Worm (Caenorhabditis elegans): ENCODE data around the gene T05C12.11.

Gene T05C12.11

ce11 chrII:8144543-8144942 lies 25.7 kb downstream of the T05C12.11 start, which contains the start of gene F10B5.2:
Gene F10B5.2, plus strand, starts transcription at chrII:8144762.
- TF ChIP-seq W03F9.2 (tag; optimal IDR thresholded peaks at IDR 0.05) (no peak), him-1 (tag; optimal IDR thresholded peaks at IDR 0.05) (no peak)

- no peak for TF ChIP-seq dao-5 (tag; optimal IDR thresholded peaks at IDR 0.05)
- TF ChIP-seq him-1 (tag; optimal IDR thresholded peaks at IDR 0.05) = no peak
- peak; percentile 76 for TF ChIP-seq W03F9.2 (tag; optimal IDR thresholded peaks at IDR 0.05)
Observed at ce11 chrII:8143278-8143931, 26.9 kb downstream of the T05C12.11 start, which contains the start of the genes ints-11 and rpl-10. Gene ints-11, minus strand, starts transcription at chrII:8143478. Gene rpl-10, plus strand, starts transcription at chrII:8143881.

ce11 chrII:8141135-8141534 lies 29.1 kb downstream of the T05C12.11 start:
- TF ChIP-seq W03F9.2 (tag; optimal IDR thresholded peaks at IDR 0.05) = no peak
- TF ChIP-seq him-1 (tag; optimal IDR thresholded peaks at IDR 0.05) = no peak
- TF ChIP-seq dao-5 (tag; optimal IDR thresholded peaks at IDR 0.05) = no peak

- TF ChIP-seq dao-5 (tag; optimal IDR thresholded peaks at IDR 0.05) = no peak
Observed at ce11 chrII:8138015-8138546, 32.2 kb downstream of the T05C12.11 start, which contains the start of gene cdc-48.2. Gene cdc-48.2, plus strand, starts transcription at chrII:8138496.

ce11 chrII:8137379-8137778 lies 32.9 kb downstream of the T05C12.11 start:
- TF ChIP-seq dao-5 (tag; optimal IDR thresholded peaks at IDR 0.05) = no peak

- TF ChIP-seq W03F9.2 (tag; optimal IDR thresholded peaks at IDR 0.05) (no peak), dao-5 (tag; optimal IDR thresholded peaks at IDR 0.05) (no peak), him-1 (tag; optimal IDR thresholded peaks at IDR 0.05) (no peak)
Observed at ce11 chrII:8136818-8137217, 33.5 kb downstream of the T05C12.11 start, which contains the start of gene ctns-1. Gene ctns-1, minus strand, starts transcription at chrII:8136918.

ce11 chrII:8135953-8136352 lies 34.3 kb downstream of the T05C12.11 start:
- TF ChIP-seq dao-5 (tag; optimal IDR thresholded peaks at IDR 0.05) = no peak
- TF ChIP-seq W03F9.2 (tag; optimal IDR thresholded peaks at IDR 0.05) = no peak
- TF ChIP-seq him-1 (tag; optimal IDR thresholded peaks at IDR 0.05) = no peak

- TF ChIP-seq W03F9.2 (tag; optimal IDR thresholded peaks at IDR 0.05) (no peak), him-1 (tag; optimal IDR thresholded peaks at IDR 0.05) (peak; percentile 67)
Observed at ce11 chrII:8131413-8131966, 38.8 kb downstream of the T05C12.11 start.

- no peak for TF ChIP-seq him-1 (tag; optimal IDR thresholded peaks at IDR 0.05)
- TF ChIP-seq W03F9.2 (tag; optimal IDR thresholded peaks at IDR 0.05) = no peak
- no peak for TF ChIP-seq dao-5 (tag; optimal IDR thresholded peaks at IDR 0.05)
Observed at ce11 chrII:8130792-8131191, 39.5 kb downstream of the T05C12.11 start.

ce11 chrII:8129495-8130010 lies 40.7 kb downstream of the T05C12.11 start, which contains the start of gene ulp-4:
Gene ulp-4, plus strand, starts transcription at chrII:8129960.
- TF ChIP-seq him-1 (tag; optimal IDR thresholded peaks at IDR 0.05) (no peak), W03F9.2 (tag; optimal IDR thresholded peaks at IDR 0.05) (no peak), dao-5 (tag; optimal IDR thresholded peaks at IDR 0.05) (no peak)

- TF ChIP-seq him-1 (tag; optimal IDR thresholded peaks at IDR 0.05) (no peak), W03F9.2 (tag; optimal IDR thresholded peaks at IDR 0.05) (no peak), dao-5 (tag; optimal IDR thresholded peaks at IDR 0.05) (no peak)
Observed at ce11 chrII:8129040-8129387, 41.3 kb downstream of the T05C12.11 start.

ce11 chrII:8128273-8129039 lies 41.8 kb downstream of the T05C12.11 start:
- TF ChIP-seq dao-5 (tag; optimal IDR thresholded peaks at IDR 0.05) (peak; percentile 9), W03F9.2 (tag; optimal IDR thresholded peaks at IDR 0.05) (no peak), him-1 (tag; optimal IDR thresholded peaks at IDR 0.05) (peak; percentile 36)

- TF ChIP-seq dao-5 (tag; optimal IDR thresholded peaks at IDR 0.05) (no peak), W03F9.2 (tag; optimal IDR thresholded peaks at IDR 0.05) (no peak), him-1 (tag; optimal IDR thresholded peaks at IDR 0.05) (no peak)
Observed at ce11 chrII:8127794-8128193, 42.5 kb downstream of the T05C12.11 start.

- TF ChIP-seq W03F9.2 (tag; optimal IDR thresholded peaks at IDR 0.05) (no peak), him-1 (tag; optimal IDR thresholded peaks at IDR 0.05) (no peak), dao-5 (tag; optimal IDR thresholded peaks at IDR 0.05) (no peak)
Observed at ce11 chrII:8127290-8127689, 43.0 kb downstream of the T05C12.11 start.
